Worm (Caenorhabditis elegans) whole organism, young adult: ENCODE data around the gene F49E11.2.

ENCODE experiments used
- B0336.3 ChIP-seq: fragments of 200-800 bp; sonication (Bioruptor generic); IDR thresholded peaks from 2 replicates; pipeline ENCODE4 v1.3.6; 2022; ENCODE audit warnings: missing genetic modification characterization, missing compliant biosample characterization
- F10E7.11 ChIP-seq: sonication (generic microtip); optimal IDR thresholded peaks from 2 replicates; lab custom pipeline; 2017; ENCODE audit warnings: mild to moderate bottlenecking, missing genetic modification characterization, moderate library complexity, missing compliant biosample characterization
- F37B4.10 ChIP-seq: fragments of 200-800 bp; sonication (Bioruptor generic); IDR thresholded peaks from 2 replicates; pipeline ENCODE4 v1.3.6; 2022; ENCODE audit warnings: missing genetic modification characterization, missing compliant biosample characterization
- F39B2.1 ChIP-seq: fragments of 200-800 bp; sonication (Bioruptor generic); IDR thresholded peaks from 2 replicates; pipeline ENCODE4 v1.3.6; 2022; ENCODE audit warnings: missing genetic modification reagents, missing genetic modification characterization, missing compliant biosample characterization
- F49E8.2 ChIP-seq: sonication (generic microtip); optimal IDR thresholded peaks from 3 replicates; lab custom pipeline; 2017; ENCODE audit warnings: missing genetic modification characterization, mild to moderate bottlenecking, missing compliant biosample characterization, antibody characterized with exemption, moderate library complexity; ENCODE audit not compliant: insufficient read depth
- T07F8.4 ChIP-seq: sonication (generic microtip); optimal IDR thresholded peaks from 2 replicates; lab custom pipeline; 2016; ENCODE audit warnings: mild to moderate bottlenecking, missing genetic modification characterization, moderate library complexity, missing compliant biosample characterization
- Y56A3A.18 ChIP-seq: fragments of 200-800 bp; sonication (Bioruptor generic); IDR thresholded peaks from 2 replicates; pipeline ENCODE4 v1.3.6; 2022; ENCODE audit warnings: missing genetic modification reagents, missing genetic modification characterization, missing compliant biosample characterization
- atf-7 ChIP-seq: sonication (generic microtip); optimal IDR thresholded peaks from 2 replicates; lab custom pipeline; 2017; ENCODE audit warnings: mild to moderate bottlenecking, missing genetic modification characterization, missing compliant biosample characterization
- athp-1 ChIP-seq: sonication (generic microtip); optimal IDR thresholded peaks from 2 replicates; lab custom pipeline; 2017; ENCODE audit warnings: mild to moderate bottlenecking, missing genetic modification characterization, missing compliant biosample characterization
- attf-5 ChIP-seq: fragments of 200-800 bp; sonication (Bioruptor generic); optimal IDR thresholded peaks from 2 replicates; lab custom pipeline; 2018; ENCODE audit warnings: mild to moderate bottlenecking, missing genetic modification characterization, missing compliant biosample characterization
- bed-2 ChIP-seq: fragments of 200-800 bp; sonication (Bioruptor generic); IDR thresholded peaks from 2 replicates; pipeline ENCODE4 v1.3.6; 2022; ENCODE audit warnings: missing genetic modification reagents, missing genetic modification characterization, missing compliant biosample characterization
- cebp-1 ChIP-seq, 2 experiments: fragments of 200-800 bp in 1 of 2; sonication (Bioruptor generic) in 1 of 2; sonication (generic microtip) in 1 of 2; IDR thresholded peaks in 1 of 2; optimal IDR thresholded peaks in 1 of 2; 2 replicates each; pipeline versions ENCODE4 v1.3.6 to Lab custom; 2017 to 2022; ENCODE audit warnings: missing compliant biosample characterization in 2 of 2, missing genetic modification characterization in 2 of 2, mild to moderate bottlenecking in 1 of 2, missing genetic modification reagents in 1 of 2, moderate library complexity in 1 of 2
- chd-7 ChIP-seq: sonication (generic microtip); optimal IDR thresholded peaks from 2 replicates; lab custom pipeline; 2016; ENCODE audit warnings: mild to moderate bottlenecking, missing genetic modification characterization, moderate library complexity, missing compliant biosample characterization
- dox-1 ChIP-seq: fragments of 200-800 bp; sonication (Bioruptor generic); IDR thresholded peaks from 2 replicates; pipeline ENCODE4 v1.3.6; 2022; ENCODE audit warnings: missing genetic modification reagents, missing genetic modification characterization, missing compliant biosample characterization
- dpff-1 ChIP-seq: sonication (generic microtip); optimal IDR thresholded peaks from 2 replicates; lab custom pipeline; 2017; ENCODE audit warnings: mild to moderate bottlenecking, missing genetic modification characterization, missing compliant biosample characterization
- egl-18 ChIP-seq: fragments of 200-800 bp; sonication (Bioruptor generic); IDR thresholded peaks from 2 replicates; pipeline ENCODE4 v1.3.6; 2022; ENCODE audit warnings: missing genetic modification reagents, missing genetic modification characterization, missing compliant biosample characterization
- egl-44 ChIP-seq: fragments of 200-800 bp; sonication (Bioruptor generic); IDR thresholded peaks from 2 replicates; pipeline ENCODE4 v1.3.6; 2022; ENCODE audit warnings: missing genetic modification reagents, missing genetic modification characterization, missing compliant biosample characterization
- egrh-3 ChIP-seq: fragments of 200-800 bp; sonication (Bioruptor generic); IDR thresholded peaks from 2 replicates; pipeline ENCODE4 v1.3.6; 2022; ENCODE audit warnings: missing genetic modification reagents, missing genetic modification characterization, missing compliant biosample characterization
- ekl-4 ChIP-seq: fragments of 200-800 bp; sonication (Bioruptor generic); IDR thresholded peaks from 2 replicates; pipeline ENCODE4 v1.3.6; 2022; ENCODE audit warnings: missing genetic modification reagents, missing genetic modification characterization, missing compliant biosample characterization
- ets-4 ChIP-seq: fragments of 200-800 bp; sonication (Bioruptor generic); optimal IDR thresholded peaks from 2 replicates; lab custom pipeline; 2018; ENCODE audit warnings: mild to moderate bottlenecking, missing genetic modification characterization, missing compliant biosample characterization
- hmg-20 ChIP-seq: fragments of 200-800 bp; sonication (Bioruptor generic); IDR thresholded peaks from 2 replicates; pipeline ENCODE4 v1.3.6; 2022; ENCODE audit warnings: missing genetic modification reagents, missing genetic modification characterization, missing compliant biosample characterization
- hsf-1 ChIP-seq: fragments of 200-800 bp; sonication (Bioruptor generic); IDR thresholded peaks from 2 replicates; pipeline ENCODE4 v1.3.6; 2022; ENCODE audit warnings: missing genetic modification reagents, missing genetic modification characterization, missing compliant biosample characterization
- lag-1 ChIP-seq: fragments of 200-800 bp; sonication (Bioruptor generic); IDR thresholded peaks from 2 replicates; pipeline ENCODE4 v1.3.6; 2022; ENCODE audit warnings: missing genetic modification reagents, missing genetic modification characterization, missing compliant biosample characterization
- let-526 ChIP-seq: fragments of 200-800 bp; sonication (Bioruptor generic); IDR thresholded peaks from 2 replicates; pipeline ENCODE4 v1.3.6; 2022; ENCODE audit warnings: missing genetic modification reagents, missing genetic modification characterization, missing compliant biosample characterization
- let-607 ChIP-seq, 2 experiments: fragments of 200-800 bp in 1 of 2; sonication (Bioruptor generic) in 1 of 2; sonication (generic microtip) in 1 of 2; optimal IDR thresholded peaks; 2 replicates each; lab custom pipeline; 2016 to 2018; ENCODE audit warnings: mild to moderate bottlenecking in 2 of 2, missing compliant biosample characterization in 2 of 2, missing genetic modification characterization in 2 of 2, moderate library complexity in 2 of 2, missing genotype in 1 of 2
- lin-54 ChIP-seq: fragments of 200-800 bp; sonication (Bioruptor generic); optimal IDR thresholded peaks from 2 replicates; lab custom pipeline; 2018; ENCODE audit warnings: mild to moderate bottlenecking, missing genetic modification characterization, missing compliant biosample characterization
- lsl-1 ChIP-seq: fragments of 200-800 bp; sonication (Bioruptor generic); optimal IDR thresholded peaks from 2 replicates; lab custom pipeline; 2018; ENCODE audit warnings: mild to moderate bottlenecking, missing genetic modification characterization, moderate library complexity, missing compliant biosample characterization
- madf-10 ChIP-seq: sonication (generic microtip); optimal IDR thresholded peaks from 2 replicates; lab custom pipeline; 2016; ENCODE audit warnings: mild to moderate bottlenecking, missing genetic modification characterization, missing compliant biosample characterization
- madf-6 ChIP-seq: fragments of 200-800 bp; sonication (Bioruptor generic); IDR thresholded peaks from 2 replicates; pipeline ENCODE4 v1.3.6; 2022; ENCODE audit warnings: missing genetic modification reagents, missing genetic modification characterization, missing compliant biosample characterization
- nfya-2 ChIP-seq: fragments of 200-800 bp; sonication (Bioruptor generic); IDR thresholded peaks from 2 replicates; pipeline ENCODE4 v1.3.6; 2022; ENCODE audit warnings: missing genetic modification reagents, missing genetic modification characterization, missing compliant biosample characterization
- nfyb-1 ChIP-seq: fragments of 200-800 bp; sonication (Bioruptor generic); IDR thresholded peaks from 2 replicates; pipeline ENCODE4 v1.3.6; 2022; ENCODE audit warnings: missing genetic modification reagents, missing genetic modification characterization, missing compliant biosample characterization
- nhr-80 ChIP-seq: sonication (generic microtip); optimal IDR thresholded peaks from 2 replicates; lab custom pipeline; 2016; ENCODE audit warnings: missing genetic modification characterization, missing compliant biosample characterization
- nhr-90 ChIP-seq: sonication (generic microtip); optimal IDR thresholded peaks from 2 replicates; lab custom pipeline; 2016; ENCODE audit warnings: missing genotype, mild to moderate bottlenecking, missing genetic modification characterization, missing compliant biosample characterization
- sdz-38 ChIP-seq: sonication (generic microtip); optimal IDR thresholded peaks from 2 replicates; lab custom pipeline; 2016; ENCODE audit warnings: missing genotype, missing genetic modification characterization, missing compliant biosample characterization
- snpc-1.3 ChIP-seq: sonication (generic microtip); optimal IDR thresholded peaks from 2 replicates; lab custom pipeline; 2017; ENCODE audit warnings: missing genetic modification characterization, mild to moderate bottlenecking, missing compliant biosample characterization, antibody characterized with exemption, moderate library complexity, missing genotype, missing genetic modification reagents; ENCODE audit not compliant: insufficient read depth
- somi-1 ChIP-seq: fragments of 200-800 bp; sonication (Bioruptor generic); optimal IDR thresholded peaks from 2 replicates; lab custom pipeline; 2018; ENCODE audit warnings: mild to moderate bottlenecking, missing genetic modification characterization, missing compliant biosample characterization
- sptf-2 ChIP-seq: fragments of 200-800 bp; sonication (Bioruptor generic); optimal IDR thresholded peaks from 2 replicates; lab custom pipeline; 2018; ENCODE audit warnings: mild to moderate bottlenecking, missing genetic modification characterization, missing compliant biosample characterization
- tbp1 ChIP-seq: fragments of 200-800 bp; sonication (Bioruptor generic); optimal IDR thresholded peaks from 2 replicates; lab custom pipeline; 2018; ENCODE audit warnings: mild to moderate bottlenecking, missing genetic modification characterization, missing compliant biosample characterization
- tlf-1 ChIP-seq: fragments of 200-800 bp; sonication (Bioruptor generic); optimal IDR thresholded peaks from 2 replicates; lab custom pipeline; 2018; ENCODE audit warnings: mild to moderate bottlenecking, missing genetic modification characterization, missing compliant biosample characterization
- unc-130 ChIP-seq: sonication (generic microtip); optimal IDR thresholded peaks from 2 replicates; lab custom pipeline; 2016; ENCODE audit warnings: missing genetic modification reagents, missing genetic modification characterization, missing compliant biosample characterization
- zfh-2 ChIP-seq: fragments of 200-800 bp; sonication (Bioruptor generic); conservative IDR thresholded peaks from 2 replicates; pipeline ENCODE4 v1.3.6; 2022; ENCODE audit warnings: missing genetic modification reagents, missing genetic modification characterization, missing compliant biosample characterization
- zim-3 ChIP-seq: sonication (generic microtip); optimal IDR thresholded peaks from 2 replicates; lab custom pipeline; 2017; ENCODE audit warnings: mild to moderate bottlenecking, missing genetic modification characterization, moderate library complexity, missing compliant biosample characterization
- ztf-22 ChIP-seq: fragments of 200-800 bp; sonication (Bioruptor generic); optimal IDR thresholded peaks from 2 replicates; lab custom pipeline; 2018; ENCODE audit warnings: mild to moderate bottlenecking, missing genetic modification characterization, moderate library complexity, missing compliant biosample characterization

Gene F49E11.2

DNA sequence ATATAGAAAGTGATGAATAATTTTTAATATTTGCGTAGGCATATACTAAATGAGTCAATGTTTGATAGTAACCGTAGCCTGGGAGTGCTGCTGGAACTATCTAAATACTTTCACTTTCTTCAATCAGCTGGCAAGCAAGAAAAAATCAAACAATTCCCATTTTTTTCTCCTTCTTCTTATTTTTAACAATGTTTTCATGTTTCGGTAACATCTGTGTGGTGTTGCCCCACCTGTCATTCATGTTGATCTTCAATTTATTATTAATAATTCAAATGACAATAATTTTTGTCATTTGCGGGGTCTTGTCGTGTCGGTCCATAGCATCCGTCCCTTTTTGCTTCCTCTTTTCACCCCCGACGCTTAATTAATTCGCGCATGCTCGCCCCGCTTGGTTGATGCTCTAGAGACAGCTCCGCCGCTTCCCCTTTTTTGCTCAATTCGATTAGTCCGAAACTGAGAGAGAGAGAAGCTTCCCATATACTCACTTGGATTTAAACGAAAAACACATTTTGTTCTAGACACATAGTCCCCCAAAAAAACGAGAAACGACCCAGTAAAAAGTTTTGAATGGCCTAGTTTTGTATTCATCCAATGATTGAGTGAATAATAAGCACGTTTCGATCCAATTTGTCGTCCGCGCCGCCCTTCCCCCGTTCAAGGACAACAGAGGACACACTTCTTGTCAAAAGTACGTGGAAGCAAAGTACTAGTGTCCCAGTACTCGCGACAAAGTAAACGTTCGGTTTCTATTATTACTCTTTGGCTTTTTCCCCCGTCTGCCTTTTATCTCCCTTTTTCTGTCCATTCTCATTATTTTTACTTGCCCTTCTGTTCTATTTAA lies 10.8 kb downstream of the F49E11.2 start:
- TF ChIP-seq lsl-1 (no peak), T07F8.4 (tag; lab: Kevin White, UChicago) (no peak), nfyb-1 (GFP tag; lab: Robert Waterston, UW) (no peak), F10E7.11 (tag; lab: Kevin White, UChicago) (no peak), zim-3 (tag; lab: Kevin White, UChicago) (no peak), hmg-20 (GFP tag; lab: Robert Waterston, UW) (no peak), nfya-2 (GFP tag; lab: Robert Waterston, UW) (no peak), unc-130 (GFP tag; lab: Kevin White, UChicago) (no peak), F39B2.1 (GFP tag; lab: Robert Waterston, UW) (no peak), dpff-1 (tag; lab: Kevin White, UChicago) (no peak), ekl-4 (no peak), lin-54 (GFP tag; lab: Kevin White, UChicago) (no peak), egl-44 (GFP tag; lab: Robert Waterston, UW) (0 out of 2 replicates have a peak, but pooled peaks have one; percentile 25), F49E8.2 (tag; lab: Kevin White, UChicago) (no peak), zfh-2 (GFP tag; lab: Robert Waterston, UW) (0 out of 2 replicates have a peak, but pooled peaks have one; percentile 44), sptf-2 (no peak), snpc-1.3 (tag; lab: Kevin White, UChicago) (no peak)
- TF ChIP-seq, all 124 proteins: peak for 2

DNA sequence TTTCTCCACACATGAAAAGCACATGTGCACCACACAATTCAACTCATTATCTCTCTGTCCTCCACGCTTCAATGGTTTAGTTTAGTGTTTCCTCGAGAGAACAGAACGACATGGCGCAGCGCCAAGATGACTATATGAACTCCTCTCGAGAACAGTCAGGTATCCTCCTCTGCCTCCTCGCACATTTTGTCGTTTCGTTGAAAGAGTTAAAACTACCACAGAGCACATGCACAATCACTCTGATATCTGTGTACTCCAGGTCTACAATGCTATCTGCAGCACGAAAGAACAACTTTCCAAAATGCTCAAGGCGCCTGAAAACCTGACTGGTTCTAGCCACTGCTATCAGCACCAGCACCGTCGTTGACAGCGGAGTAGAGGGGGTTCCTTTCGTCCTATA lies 12.0 kb downstream of the F49E11.2 start:
- no peak for TF ChIP-seq madf-6 (GFP tag; lab: Robert Waterston, UW)
- TF ChIP-seq dox-1 (GFP tag; lab: Robert Waterston, UW): peak; percentile 61; the same call in 1 of the 2 replicates
- peak; percentile 34 to 46 for TF ChIP-seq let-607 (tag; optimal IDR thresholded peaks at IDR 0.05; lab: Kevin White, UChicago)
- TF ChIP-seq hsf-1: 0 out of 2 replicates have a peak, but pooled peaks have one; percentile 10
- TF ChIP-seq attf-5 (GFP tag; lab: Kevin White, UChicago): peak; percentile 48
- TF ChIP-seq ztf-22 (GFP tag; lab: Kevin White, UChicago): peak; percentile 34
- peak; percentile 49 for TF ChIP-seq nhr-90
- peak; percentile 36; the same call in 1 of the 2 replicates for TF ChIP-seq zfh-2 (GFP tag; lab: Robert Waterston, UW)
- no peak for TF ChIP-seq cebp-1 (GFP tag; IDR thresholded peaks at IDR 0.05; lab: Robert Waterston, UW)
- TF ChIP-seq cebp-1 (tag; optimal IDR thresholded peaks at IDR 0.05; lab: Kevin White, UChicago): peak; percentile 9
- peak; percentile 73; the same call in 1 of the 2 replicates for TF ChIP-seq Y56A3A.18 (GFP tag; lab: Robert Waterston, UW)
- TF ChIP-seq nhr-80 (tag; lab: Kevin White, UChicago): peak; percentile 98
- TF ChIP-seq athp-1: no peak
- TF ChIP-seq somi-1 (GFP tag; lab: Kevin White, UChicago): no peak
- TF ChIP-seq egl-18 (GFP tag; lab: Robert Waterston, UW): no peak
- TF ChIP-seq F37B4.10 (GFP tag; lab: Robert Waterston, UW): no peak
- TF ChIP-seq tlf-1: peak; percentile 18
- TF ChIP-seq sdz-38 (tag; lab: Kevin White, UChicago): no peak
- TF ChIP-seq bed-2: no peak
- 0 out of 2 replicates have a peak, but pooled peaks have one; percentile 5 for TF ChIP-seq egrh-3 (GFP tag; lab: Robert Waterston, UW)
- peak; percentile 70 for TF ChIP-seq nfyb-1 (GFP tag; lab: Robert Waterston, UW)
- no peak for TF ChIP-seq lag-1
- peak; percentile 51; the same call in 1 of the 2 replicates for TF ChIP-seq B0336.3 (GFP tag; lab: Robert Waterston, UW)
- peak; percentile 63 for TF ChIP-seq atf-7 (tag; lab: Kevin White, UChicago)
- TF ChIP-seq chd-7 (tag; lab: Kevin White, UChicago): peak; percentile 64
- TF ChIP-seq ets-4 (GFP tag; lab: Kevin White, UChicago): peak; percentile 70
- TF ChIP-seq tbp1 (GFP tag; lab: Kevin White, UChicago): peak; percentile 23
- TF ChIP-seq F39B2.1 (GFP tag; lab: Robert Waterston, UW): no peak
- 0 out of 2 replicates have a peak, but pooled peaks have one; percentile 38 for TF ChIP-seq let-526 (GFP tag; lab: Robert Waterston, UW)
- peak; percentile 3 for TF ChIP-seq madf-10 (tag; lab: Kevin White, UChicago)
